Fruit fly (Drosophila melanogaster): ENCODE results near the gene CG33687.
A peak's percentile ranks its signal among the peaks of the same experiment; 100 is the strongest.

The CG33687 gene

dm6 chr3L:16183493-16183892, 14.2 kb upstream of the CG33687 start:
- no peak for TF ChIP-seq tai (GFP tag; optimal IDR thresholded peaks at IDR 0.05)
- TF ChIP-seq usp (GFP tag; optimal IDR thresholded peaks at IDR 0.05), result no peak
- TF ChIP-seq CG32264 (GFP tag; optimal IDR thresholded peaks at IDR 0.05), result no peak
- TF ChIP-seq woc (GFP tag; optimal IDR thresholded peaks at IDR 0.05), result no peak
- no peak for TF ChIP-seq Rel (GFP tag; optimal IDR thresholded peaks at IDR 0.05)
- TF ChIP-seq Rel (tag; optimal IDR thresholded peaks at IDR 0.05), result no peak
- TF ChIP-seq OdsH (GFP tag; optimal IDR thresholded peaks at IDR 0.05), result no peak

- no peak for TF ChIP-seq jim (GFP tag; optimal IDR thresholded peaks at IDR 0.05)
- TF ChIP-seq Dfd (GFP tag; optimal IDR thresholded peaks at IDR 0.05), result no peak
- peak; percentile 46 for TF ChIP-seq Sp1 (GFP tag; optimal IDR thresholded peaks at IDR 0.05)
- TF ChIP-seq N (GFP tag; optimal IDR thresholded peaks at IDR 0.05), result no peak
- no peak for TF ChIP-seq rgr (GFP tag; optimal IDR thresholded peaks at IDR 0.05)
- no peak for TF ChIP-seq lola (GFP tag; optimal IDR thresholded peaks at IDR 0.05)
- no peak for TF ChIP-seq brk (GFP tag; optimal IDR thresholded peaks at IDR 0.05)
- TF ChIP-seq CrebA (GFP tag; optimal IDR thresholded peaks at IDR 0.05; ENCODE audit: borderline replicate concordance), result no peak
- no peak for TF ChIP-seq CG32264 (GFP tag; optimal IDR thresholded peaks at IDR 0.05)
- no peak for TF ChIP-seq Rel (GFP tag; optimal IDR thresholded peaks at IDR 0.05)
- no peak for TF ChIP-seq Rel (tag; optimal IDR thresholded peaks at IDR 0.05)
- TF ChIP-seq HLH106 (tag; optimal IDR thresholded peaks at IDR 0.05), result peak; percentile 50
- TF ChIP-seq woc (GFP tag; optimal IDR thresholded peaks at IDR 0.05), result peak; percentile 62
- no peak for TF ChIP-seq dsf (GFP tag; optimal IDR thresholded peaks at IDR 0.05; ENCODE audit: borderline replicate concordance)
- TF ChIP-seq usp (GFP tag; optimal IDR thresholded peaks at IDR 0.05), result no peak
- no peak for TF ChIP-seq sage (GFP tag; optimal IDR thresholded peaks at IDR 0.05)
- TF ChIP-seq dl (GFP tag; optimal IDR thresholded peaks at IDR 0.05; ENCODE audit: insufficient read depth in 1 of 2, partially characterized antibody in 2 of 2), result no peak
- TF ChIP-seq tai (GFP tag; optimal IDR thresholded peaks at IDR 0.05), result no peak
- TF ChIP-seq dmrt93B (GFP tag; optimal IDR thresholded peaks at IDR 0.05), result no peak
- peak; percentile 14 for TF ChIP-seq h (GFP tag; optimal IDR thresholded peaks at IDR 0.05)
- no peak for TF ChIP-seq pan (optimal IDR thresholded peaks at IDR 0.05)
- no peak for TF ChIP-seq Hnf4 (GFP tag; optimal IDR thresholded peaks at IDR 0.05)
- peak in 1 of 2 experiments; percentile 60 for TF ChIP-seq foxo (GFP tag; optimal IDR thresholded peaks at IDR 0.05)
- no peak for TF ChIP-seq OdsH (GFP tag; optimal IDR thresholded peaks at IDR 0.05)
- TF ChIP-seq Jra (GFP tag; optimal IDR thresholded peaks at IDR 0.05), result no peak
- no peak for TF ChIP-seq ey (GFP tag; optimal IDR thresholded peaks at IDR 0.05)
- no peak for TF ChIP-seq Myc (optimal IDR thresholded peaks at IDR 0.05)
- TF ChIP-seq psq (GFP tag; optimal IDR thresholded peaks at IDR 0.05), result peak; percentile 35
Observed at dm6 chr3L:16189058-16189924, 8.4 kb upstream of the CG33687 start.

dm6 chr3L:16189925-16190231, 7.8 kb upstream of the CG33687 start:
- peak; percentile 7 for TF ChIP-seq Hr83 (GFP tag; optimal IDR thresholded peaks at IDR 0.05; ENCODE audit: poor library complexity, severe bottlenecking)
- TF ChIP-seq fru (GFP tag; optimal IDR thresholded peaks at IDR 0.05), result peak; percentile 13
- peak; percentile 55 for TF ChIP-seq Hnf4 (GFP tag; optimal IDR thresholded peaks at IDR 0.05)
- TF ChIP-seq br (GFP tag; optimal IDR thresholded peaks at IDR 0.05), result peak; percentile 23
- no peak for TF ChIP-seq Rel (GFP tag; optimal IDR thresholded peaks at IDR 0.05)
- peak; percentile 14 for TF ChIP-seq Rel (tag; optimal IDR thresholded peaks at IDR 0.05)
- TF ChIP-seq rgr (GFP tag; optimal IDR thresholded peaks at IDR 0.05), result no peak
- peak in 1 of 2 experiments; percentile 11 for TF ChIP-seq foxo (GFP tag; optimal IDR thresholded peaks at IDR 0.05)
- TF ChIP-seq Dif (GFP tag; optimal IDR thresholded peaks at IDR 0.05; ENCODE audit: partially characterized antibody), result peak; percentile 31
- no peak for TF ChIP-seq usp (GFP tag; optimal IDR thresholded peaks at IDR 0.05)

dm6 chr3L:16190885-16191284, 6.8 kb upstream of the CG33687 start:
- TF ChIP-seq foxo (GFP tag; optimal IDR thresholded peaks at IDR 0.05) (peak in 1 of 2 experiments; percentile 37), Myc (optimal IDR thresholded peaks at IDR 0.05) (no peak), ey (GFP tag; optimal IDR thresholded peaks at IDR 0.05) (peak; percentile 9), sv (GFP tag; optimal IDR thresholded peaks at IDR 0.05) (no peak), Hr83 (GFP tag; optimal IDR thresholded peaks at IDR 0.05; ENCODE audit: poor library complexity, severe bottlenecking) (peak; percentile 22), CrebA (GFP tag; optimal IDR thresholded peaks at IDR 0.05; ENCODE audit: borderline replicate concordance) (peak; percentile 73), Jra (GFP tag; optimal IDR thresholded peaks at IDR 0.05) (peak; percentile 9), psq (GFP tag; optimal IDR thresholded peaks at IDR 0.05) (peak; percentile 0), Sp1 (GFP tag; optimal IDR thresholded peaks at IDR 0.05) (peak; percentile 50), OdsH (GFP tag; optimal IDR thresholded peaks at IDR 0.05) (peak; percentile 45), usp (GFP tag; optimal IDR thresholded peaks at IDR 0.05) (no peak), Hr78 (GFP tag; optimal IDR thresholded peaks at IDR 0.05) (no peak), Rel (GFP tag; optimal IDR thresholded peaks at IDR 0.05) (no peak), Rel (tag; optimal IDR thresholded peaks at IDR 0.05) (peak; percentile 52), Vsx2 (GFP tag; optimal IDR thresholded peaks at IDR 0.05; ENCODE audit: partially characterized antibody) (peak; percentile 43), rgr (GFP tag; optimal IDR thresholded peaks at IDR 0.05) (peak; percentile 49), h (GFP tag; optimal IDR thresholded peaks at IDR 0.05) (peak; percentile 54), sage (GFP tag; optimal IDR thresholded peaks at IDR 0.05) (peak; percentile 30), HLH106 (tag; optimal IDR thresholded peaks at IDR 0.05) (peak; percentile 18), lola (GFP tag; optimal IDR thresholded peaks at IDR 0.05) (no peak), dmrt93B (GFP tag; optimal IDR thresholded peaks at IDR 0.05) (no peak), fru (GFP tag; optimal IDR thresholded peaks at IDR 0.05) (peak; percentile 28), Hnf4 (GFP tag; optimal IDR thresholded peaks at IDR 0.05) (peak; percentile 61), Dif (GFP tag; optimal IDR thresholded peaks at IDR 0.05; ENCODE audit: partially characterized antibody) (no peak), br (GFP tag; optimal IDR thresholded peaks at IDR 0.05) (peak; percentile 49)
